Fruit fly (Drosophila melanogaster): ENCODE data around the gene Kdm3.

dm6 chr3R:9548769-9549168, 33.0 kb downstream of the Kdm3 start:
- TF ChIP-seq CG8478 (optimal IDR thresholded peaks at IDR 0.05) (no peak), EcR (GFP tag; optimal IDR thresholded peaks at IDR 0.05) (no peak), psq (optimal IDR thresholded peaks at IDR 0.05) (no peak), usp (GFP tag; optimal IDR thresholded peaks at IDR 0.05) (no peak), pan (optimal IDR thresholded peaks at IDR 0.05) (no peak), Dll (optimal IDR thresholded peaks at IDR 0.05) (no peak)

All from whole organism.